Fruit fly (Drosophila melanogaster) whole organism, wandering third instar larva: Measurements from ENCODE around the gene nesd.

Experiments used
- Abd-B ChIP-seq: fragments of >200 bp; optimal IDR thresholded peaks from 2 replicates; lab custom pipeline; 2017; ENCODE audit warnings: missing biosample characterization, missing genetic modification characterization
- CG32264 ChIP-seq: fragments of 200-800 bp; sonication (Bioruptor generic); optimal IDR thresholded peaks from 2 replicates; lab custom pipeline; 2016; ENCODE audit warnings: missing biosample characterization, missing genetic modification characterization
- CG9705 ChIP-seq: fragments of 200-800 bp; sonication (Bioruptor generic); optimal IDR thresholded peaks from 2 replicates; lab custom pipeline; 2018; ENCODE audit warnings: missing biosample characterization, mild to moderate bottlenecking, missing genetic modification characterization
- CrebA ChIP-seq: fragments of 200-800 bp; sonication (Bioruptor generic); optimal IDR thresholded peaks from 2 replicates; lab custom pipeline; 2016; ENCODE audit warnings: missing biosample characterization, mild to moderate bottlenecking, missing genetic modification characterization, borderline replicate concordance
- Dfd ChIP-seq: fragments of >200 bp; optimal IDR thresholded peaks from 2 replicates; lab custom pipeline; 2017; ENCODE audit warnings: missing biosample characterization, missing genetic modification characterization
- Dif ChIP-seq: fragments of 200-275, 200-300 bp; sonication (Bioruptor generic); optimal IDR thresholded peaks from 2 replicates; lab custom pipeline; 2018; ENCODE audit warnings: missing biosample characterization, missing genetic modification characterization; ENCODE audit not compliant: partially characterized antibody
- GATAd ChIP-seq: sonication (Bioruptor generic); optimal IDR thresholded peaks from 2 replicates; lab custom pipeline; 2016; ENCODE audit warnings: missing biosample characterization, missing genetic modification characterization
- HLH106 ChIP-seq: fragments of 200-800 bp; optimal IDR thresholded peaks from 3 replicates; lab custom pipeline; 2019; ENCODE audit warnings: missing biosample characterization, mild to moderate bottlenecking, missing genetic modification characterization, moderate library complexity
- Hnf4 ChIP-seq: fragments of 200-800 bp; sonication (Bioruptor generic); optimal IDR thresholded peaks from 2 replicates; lab custom pipeline; 2016; ENCODE audit warnings: missing biosample characterization, mild to moderate bottlenecking, missing genetic modification characterization
- Hr78 ChIP-seq: fragments of >200 bp; optimal IDR thresholded peaks from 2 replicates; lab custom pipeline; 2017; ENCODE audit warnings: missing biosample characterization, missing genetic modification characterization
- Hr83 ChIP-seq: fragments of 200-300 bp; sonication (Bioruptor generic); optimal IDR thresholded peaks from 2 replicates; lab custom pipeline; 2016; ENCODE audit warnings: missing biosample characterization, mild to moderate bottlenecking, missing genetic modification characterization, moderate library complexity; ENCODE audit not compliant: poor library complexity, severe bottlenecking
- Jra ChIP-seq: sonication (Bioruptor generic); optimal IDR thresholded peaks from 2 replicates; lab custom pipeline; 2016; ENCODE audit warnings: missing biosample characterization, missing genetic modification characterization
- Mio ChIP-seq: sonication (Bioruptor generic); optimal IDR thresholded peaks from 2 replicates; lab custom pipeline; 2016; ENCODE audit warnings: missing biosample characterization, missing genetic modification characterization
- Myc ChIP-seq: fragments of >200 bp; optimal IDR thresholded peaks from 2 replicates; lab custom pipeline; 2017
- N ChIP-seq: fragments of >200 bp; optimal IDR thresholded peaks from 2 replicates; lab custom pipeline; 2018; ENCODE audit warnings: missing biosample characterization, missing external identifiers, missing genetic modification characterization
- OdsH ChIP-seq: fragments of 200-800 bp; sonication (Bioruptor generic); optimal IDR thresholded peaks from 2 replicates; lab custom pipeline; 2016; ENCODE audit warnings: missing biosample characterization, mild to moderate bottlenecking, missing genetic modification characterization
- Rel ChIP-seq, 2 experiments: fragments of 200-800 bp; sonication (Bioruptor generic) in 1 of 2; optimal IDR thresholded peaks; 2 replicates in 1 of 2; 3 replicates in 1 of 2; lab custom pipeline; 2016 to 2019; ENCODE audit warnings: mild to moderate bottlenecking in 2 of 2, missing biosample characterization in 2 of 2, missing genetic modification characterization in 2 of 2, moderate library complexity in 1 of 2
- Sp1 ChIP-seq: fragments of 200-800 bp; sonication (Bioruptor generic); optimal IDR thresholded peaks from 3 replicates; lab custom pipeline; 2019; ENCODE audit warnings: missing biosample characterization, mild to moderate bottlenecking, missing genetic modification characterization, moderate library complexity
- Vsx2 ChIP-seq: fragments of 200-300, 225-300 bp; sonication (Bioruptor generic); optimal IDR thresholded peaks from 2 replicates; lab custom pipeline; 2018; ENCODE audit warnings: missing biosample characterization, missing genetic modification characterization; ENCODE audit not compliant: partially characterized antibody
- br ChIP-seq: fragments of 200-800 bp; sonication (Bioruptor generic); optimal IDR thresholded peaks from 2 replicates; lab custom pipeline; 2016; ENCODE audit warnings: missing biosample characterization, missing genetic modification characterization
- brk ChIP-seq: fragments of 200-800 bp; sonication (Bioruptor generic); optimal IDR thresholded peaks from 2 replicates; lab custom pipeline; 2016; ENCODE audit warnings: missing biosample characterization, mild to moderate bottlenecking, missing genetic modification characterization
- dl ChIP-seq, 2 experiments: fragments of 175-275, 200-275 bp in 1 of 2; fragments of 200-275 bp in 1 of 2; sonication (Bioruptor generic); optimal IDR thresholded peaks; lab custom pipeline; 2018; ENCODE audit warnings: mild to moderate bottlenecking in 2 of 2, missing biosample characterization in 2 of 2, missing genetic modification characterization in 2 of 2, moderate library complexity in 2 of 2; ENCODE audit not compliant: partially characterized antibody in 2 of 2, insufficient read depth in 1 of 2
- dmrt93B ChIP-seq: fragments of 200-800 bp; sonication (Bioruptor generic); optimal IDR thresholded peaks from 2 replicates; lab custom pipeline; 2018; ENCODE audit warnings: missing biosample characterization, mild to moderate bottlenecking, missing genetic modification characterization
- dsf ChIP-seq: sonication (Bioruptor generic); optimal IDR thresholded peaks from 2 replicates; lab custom pipeline; 2016; ENCODE audit warnings: missing biosample characterization, missing genetic modification characterization, borderline replicate concordance
- ey ChIP-seq: fragments of 200-800 bp; sonication (Bioruptor generic); optimal IDR thresholded peaks from 2 replicates; lab custom pipeline; 2016; ENCODE audit warnings: missing biosample characterization, missing genetic modification characterization
- foxo ChIP-seq, 2 experiments: fragments of 200-800 bp; sonication (Bioruptor generic); optimal IDR thresholded peaks; 2 replicates in 1 of 2; 3 replicates in 1 of 2; lab custom pipeline; 2016 to 2017; ENCODE audit warnings: missing biosample characterization in 2 of 2, missing genetic modification characterization in 2 of 2
- fru ChIP-seq: fragments of 200-800 bp; sonication (Bioruptor generic); optimal IDR thresholded peaks from 3 replicates; lab custom pipeline; 2016; ENCODE audit warnings: missing biosample characterization, mild to moderate bottlenecking, missing genetic modification characterization
- h ChIP-seq: fragments of 200-800 bp; sonication (Bioruptor generic); optimal IDR thresholded peaks from 3 replicates; lab custom pipeline; 2016; ENCODE audit warnings: missing biosample characterization, mild to moderate bottlenecking, missing genetic modification characterization
- jim ChIP-seq: fragments of 175-275, 200-325 bp; sonication (Bioruptor generic); optimal IDR thresholded peaks from 2 replicates; lab custom pipeline; 2016; ENCODE audit warnings: missing biosample characterization, mild to moderate bottlenecking, missing genetic modification characterization
- lola ChIP-seq: fragments of >200 bp; optimal IDR thresholded peaks from 2 replicates; lab custom pipeline; 2017; ENCODE audit warnings: missing biosample characterization, missing genetic modification characterization
- pan ChIP-seq: fragments of >200 bp; optimal IDR thresholded peaks from 2 replicates; lab custom pipeline; 2017
- psq ChIP-seq: fragments of 200-800 bp; sonication (Bioruptor generic); optimal IDR thresholded peaks from 3 replicates; lab custom pipeline; 2017; ENCODE audit warnings: missing biosample characterization, mild to moderate bottlenecking, missing genetic modification characterization, moderate library complexity
- rgr ChIP-seq: fragments of 200-800 bp; sonication (Bioruptor generic); optimal IDR thresholded peaks from 3 replicates; lab custom pipeline; 2016; ENCODE audit warnings: missing biosample characterization, mild to moderate bottlenecking, missing genetic modification characterization
- sage ChIP-seq: fragments of 200-800 bp; sonication (Bioruptor generic); optimal IDR thresholded peaks from 2 replicates; lab custom pipeline; 2016; ENCODE audit warnings: missing biosample characterization, mild to moderate bottlenecking, missing genetic modification characterization
- sv ChIP-seq: fragments of 200-800 bp; sonication (Bioruptor generic); optimal IDR thresholded peaks from 3 replicates; lab custom pipeline; 2016; ENCODE audit warnings: missing biosample characterization, missing genetic modification characterization
- tai ChIP-seq: sonication (Bioruptor generic); optimal IDR thresholded peaks from 2 replicates; lab custom pipeline; 2016; ENCODE audit warnings: missing biosample characterization, missing genetic modification characterization
- usp ChIP-seq: fragments of >200 bp; optimal IDR thresholded peaks from 2 replicates; lab custom pipeline; 2017; ENCODE audit warnings: missing biosample characterization, missing genetic modification characterization
- woc ChIP-seq: sonication (Bioruptor generic); optimal IDR thresholded peaks from 2 replicates; lab custom pipeline; 2016; ENCODE audit warnings: missing biosample characterization, mild to moderate bottlenecking, missing genetic modification characterization

Gene nesd

DNA sequence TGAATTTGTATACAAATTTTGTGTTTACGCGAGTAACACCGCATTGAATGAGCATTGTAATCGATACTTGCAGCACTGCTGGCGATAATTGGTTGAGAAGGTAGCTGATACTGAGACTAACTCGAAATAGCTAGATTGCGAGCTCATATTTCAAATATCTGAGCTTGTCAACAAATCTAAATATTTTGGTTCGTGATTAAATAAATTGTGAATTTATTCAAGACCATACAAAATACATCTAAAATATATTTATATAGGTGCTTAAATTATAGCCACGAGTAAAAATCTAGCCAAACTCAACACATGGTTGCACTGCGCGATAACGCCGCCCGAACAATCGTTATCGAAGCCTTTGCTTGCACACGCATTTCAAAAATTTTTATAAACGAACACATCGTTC lies at the start of gene nesd, which contains the start of gene Taf13:
TSS of gene nesd (plus strand) at position 179 of the 400 bp plus-strand sequence.
TSS of gene Taf13 (minus strand) at position 56 of the 400 bp plus-strand sequence.
- peak; percentile 23 for TF ChIP-seq OdsH (GFP tag; lab: Kevin White, UChicago)
- peak; percentile 7 for TF ChIP-seq psq
- no peak for TF ChIP-seq Hr78 (GFP tag; lab: Kevin White, UChicago)
- TF ChIP-seq dl (GFP tag; optimal IDR thresholded peaks at IDR 0.05; lab: Kevin White, UChicago; ENCODE audit: insufficient read depth in 1 of 2, partially characterized antibody in 2 of 2) = no peak
- peak; percentile 36 for TF ChIP-seq sv
- TF ChIP-seq Mio (GFP tag; lab: Kevin White, UChicago) = no peak
- peak in 1 of 2 experiments; percentile 63 for TF ChIP-seq foxo (GFP tag; optimal IDR thresholded peaks at IDR 0.05; lab: Kevin White, UChicago)
- TF ChIP-seq N (GFP tag; lab: Kevin White, UChicago) = no peak
- TF ChIP-seq ey = peak; percentile 14
- no peak for TF ChIP-seq tai
- no peak for TF ChIP-seq Hr83
- TF ChIP-seq dmrt93B (GFP tag; lab: Kevin White, UChicago) = peak; percentile 17
- no peak for TF ChIP-seq pan (lab: Kevin White, UChicago)
- peak; percentile 18 for TF ChIP-seq CG9705 (GFP tag; lab: Kevin White, UChicago)
- TF ChIP-seq Abd-B (GFP tag; lab: Kevin White, UChicago) = no peak
- TF ChIP-seq Vsx2 (GFP tag; lab: Kevin White, UChicago) = no peak
- peak; percentile 61 for TF ChIP-seq Sp1 (GFP tag; lab: Kevin White, UChicago)
- no peak for TF ChIP-seq GATAd (GFP tag; lab: Kevin White, UChicago)
- TF ChIP-seq lola = no peak
- no peak for TF ChIP-seq dsf
- TF ChIP-seq h (GFP tag; lab: Kevin White, UChicago) = peak; percentile 56
- TF ChIP-seq sage (GFP tag; lab: Kevin White, UChicago) = no peak
- TF ChIP-seq rgr (GFP tag; lab: Kevin White, UChicago) = peak; percentile 55
- TF ChIP-seq Dfd (GFP tag; lab: Kevin White, UChicago) = no peak
- no peak for TF ChIP-seq Dif (GFP tag; lab: Kevin White, UChicago)
- peak; percentile 55 for TF ChIP-seq Hnf4 (GFP tag; lab: Kevin White, UChicago)
- no peak for TF ChIP-seq brk (GFP tag; lab: Kevin White, UChicago)
- no peak for TF ChIP-seq CrebA (GFP tag; lab: Kevin White, UChicago)
- TF ChIP-seq CG32264 = no peak
- TF ChIP-seq br (GFP tag; lab: Kevin White, UChicago) = peak; percentile 16
- TF ChIP-seq Myc (lab: Kevin White, UChicago) = peak; percentile 96
- no peak for TF ChIP-seq Rel (GFP tag; optimal IDR thresholded peaks at IDR 0.05; lab: Kevin White, UChicago)
- peak; percentile 37 for TF ChIP-seq Rel (tag; optimal IDR thresholded peaks at IDR 0.05; lab: Kevin White, UChicago)
- peak; percentile 88 for TF ChIP-seq woc
- TF ChIP-seq usp (GFP tag; lab: Kevin White, UChicago) = no peak
- TF ChIP-seq fru (GFP tag; lab: Kevin White, UChicago) = peak; percentile 37
- TF ChIP-seq jim = no peak
- peak; percentile 61 for TF ChIP-seq HLH106 (tag; lab: Kevin White, UChicago)
- TF ChIP-seq Jra (GFP tag; lab: Kevin White, UChicago) = peak; percentile 35
- TF ChIP-seq, all 38 proteins: peak for 18

DNA sequence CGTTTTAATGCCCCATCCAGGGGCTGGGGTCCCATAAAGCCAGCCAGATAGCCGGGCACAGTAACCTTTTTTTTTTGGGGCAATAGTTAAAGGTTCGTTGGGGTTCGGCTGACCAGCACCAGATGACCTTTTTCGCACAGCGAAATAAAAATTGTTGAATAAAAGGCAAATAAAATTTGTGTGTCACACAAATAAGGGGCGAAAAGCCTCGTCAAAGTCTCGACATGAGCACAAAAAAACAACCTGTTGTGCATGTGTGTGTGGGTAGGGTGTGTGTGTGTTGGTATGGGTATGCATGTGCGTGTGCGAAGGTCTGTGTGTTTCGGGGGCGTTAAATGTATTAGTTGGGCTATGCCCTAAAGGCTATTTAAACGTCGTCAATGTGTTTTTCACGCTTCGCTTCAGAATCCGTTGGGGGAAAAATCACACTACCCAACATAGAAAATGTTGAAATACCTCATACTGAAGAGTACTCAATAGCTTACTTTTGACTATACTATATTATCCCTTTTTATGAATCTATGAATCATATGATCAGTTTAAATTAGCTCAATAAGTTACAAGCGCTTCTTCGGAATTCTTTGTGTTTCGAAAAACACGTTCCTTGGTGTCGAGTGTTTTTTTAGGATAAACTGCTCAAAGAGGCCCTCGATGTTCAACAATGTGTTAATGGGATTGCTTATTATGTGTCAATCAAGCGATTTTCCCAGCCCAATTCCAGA lies 42.4 kb upstream of the nesd start:
- no peak for TF ChIP-seq Hnf4 (GFP tag; lab: Kevin White, UChicago)
- TF ChIP-seq Myc (lab: Kevin White, UChicago) = no peak
- TF ChIP-seq Hr78 (GFP tag; lab: Kevin White, UChicago) = no peak
- TF ChIP-seq CrebA (GFP tag; lab: Kevin White, UChicago) = no peak
- TF ChIP-seq Vsx2 (GFP tag; lab: Kevin White, UChicago) = no peak
- no peak for TF ChIP-seq foxo (GFP tag; optimal IDR thresholded peaks at IDR 0.05; lab: Kevin White, UChicago)
- no peak for TF ChIP-seq usp (GFP tag; lab: Kevin White, UChicago)
- TF ChIP-seq Abd-B (GFP tag; lab: Kevin White, UChicago) = no peak
- no peak for TF ChIP-seq h (GFP tag; lab: Kevin White, UChicago)
- TF ChIP-seq pan (lab: Kevin White, UChicago) = no peak
- TF ChIP-seq dl (GFP tag; optimal IDR thresholded peaks at IDR 0.05; lab: Kevin White, UChicago; ENCODE audit: insufficient read depth in 1 of 2, partially characterized antibody in 2 of 2) = no peak
- no peak for TF ChIP-seq Jra (GFP tag; lab: Kevin White, UChicago)
- no peak for TF ChIP-seq sage (GFP tag; lab: Kevin White, UChicago)
- no peak for TF ChIP-seq Hr83
- no peak for TF ChIP-seq CG32264
- no peak for TF ChIP-seq rgr (GFP tag; lab: Kevin White, UChicago)
- TF ChIP-seq HLH106 (tag; lab: Kevin White, UChicago) = no peak
- no peak for TF ChIP-seq N (GFP tag; lab: Kevin White, UChicago)
- TF ChIP-seq Sp1 (GFP tag; lab: Kevin White, UChicago) = no peak
- TF ChIP-seq jim = no peak
